Fruit fly (Drosophila melanogaster): ENCODE results near the gene CG6621.

Gene CG6621

dm6 chr3R:10872148-10872783 lies 21.1 kb downstream of the CG6621 start, which contains the start of gene Fdh (continued):
- peak; percentile 23 for TF ChIP-seq CrebB (tag; optimal IDR thresholded peaks at IDR 0.05)
- peak; percentile 96 for TF ChIP-seq Opbp (GFP tag; IDR thresholded peaks at IDR 0.05; ENCODE audit: partially characterized antibody)
- TF ChIP-seq slbo (GFP tag; IDR thresholded peaks at IDR 0.05): no peak
- peak; percentile 36 for TF ChIP-seq CG10654 (GFP tag; optimal IDR thresholded peaks at IDR 0.05)
- peak; percentile 41; the same call in 2 of the 3 replicates for TF ChIP-seq tgo (GFP tag; IDR thresholded peaks at IDR 0.05)
- no peak for TF ChIP-seq CG16813 (GFP tag; IDR thresholded peaks at IDR 0.05; ENCODE audit: partially characterized antibody)
- TF ChIP-seq h (optimal IDR thresholded peaks at IDR 0.05): no peak
- TF ChIP-seq Neu2 (GFP tag; optimal IDR thresholded peaks at IDR 0.05; ENCODE audit: borderline replicate concordance): no peak
- TF ChIP-seq CG17612 (GFP tag; IDR thresholded peaks at IDR 0.05): no peak
- TF ChIP-seq nom (GFP tag; optimal IDR thresholded peaks at IDR 0.05): peak; percentile 51
- TF ChIP-seq vfl (GFP tag; optimal IDR thresholded peaks at IDR 0.05): peak; percentile 19
- TF ChIP-seq ranshi (GFP tag; IDR thresholded peaks at IDR 0.05): no peak
- no peak for TF ChIP-seq z (GFP tag; IDR thresholded peaks at IDR 0.05)
- TF ChIP-seq croc (GFP tag; conservative IDR thresholded peaks at IDR 0.05): no peak; the same call in 2 of the 3 replicates
- TF ChIP-seq Blimp-1 (GFP tag; optimal IDR thresholded peaks at IDR 0.05): peak; percentile 56
- TF ChIP-seq CG2116 (GFP tag; optimal IDR thresholded peaks at IDR 0.05): peak; percentile 61
- no peak for TF ChIP-seq da (GFP tag; optimal IDR thresholded peaks at IDR 0.05)
- TF ChIP-seq otp (GFP tag; IDR thresholded peaks at IDR 0.05): no peak
- peak; percentile 31 for TF ChIP-seq CG5245 (GFP tag; optimal IDR thresholded peaks at IDR 0.05)
- TF ChIP-seq tio (GFP tag; optimal IDR thresholded peaks at IDR 0.05): no peak
- no peak for TF ChIP-seq CG4854 (GFP tag; optimal IDR thresholded peaks at IDR 0.05)
- TF ChIP-seq HmgD (GFP tag; optimal IDR thresholded peaks at IDR 0.05): no peak
- TF ChIP-seq H2.0 (GFP tag; IDR thresholded peaks at IDR 0.05): no peak
- peak; percentile 53 for TF ChIP-seq Dp (GFP tag; optimal IDR thresholded peaks at IDR 0.05)
- TF ChIP-seq Mad (GFP tag; optimal IDR thresholded peaks at IDR 0.05): peak; percentile 12
- no peak for TF ChIP-seq ERR (GFP tag; optimal IDR thresholded peaks at IDR 0.05)
- peak; percentile 41 for TF ChIP-seq Sox102F (GFP tag; optimal IDR thresholded peaks at IDR 0.05)
- TF ChIP-seq repo (GFP tag; optimal IDR thresholded peaks at IDR 0.05): peak; percentile 0
- TF ChIP-seq CG17328 (GFP tag; IDR thresholded peaks at IDR 0.05): peak; percentile 60
- TF ChIP-seq amos (GFP tag; IDR thresholded peaks at IDR 0.05; ENCODE audit: partially characterized antibody): no peak
- peak; percentile 82 for TF ChIP-seq CG10267 (tag; optimal IDR thresholded peaks at IDR 0.05)
- peak; percentile 70 for TF ChIP-seq PHDP (tag; optimal IDR thresholded peaks at IDR 0.05)
- no peak for TF ChIP-seq eve (GFP tag; optimal IDR thresholded peaks at IDR 0.05)
- peak; percentile 39 for TF ChIP-seq CG30020 (tag; optimal IDR thresholded peaks at IDR 0.05)
- peak; percentile 5 for TF ChIP-seq salm (tag; optimal IDR thresholded peaks at IDR 0.05)
- TF ChIP-seq pzg (GFP tag; optimal IDR thresholded peaks at IDR 0.05): peak; percentile 42
- peak; percentile 57 for TF ChIP-seq tap (tag; optimal IDR thresholded peaks at IDR 0.05)
- TF ChIP-seq Side (GFP tag; optimal IDR thresholded peaks at IDR 0.05): no peak
- TF ChIP-seq hkb (optimal IDR thresholded peaks at IDR 0.05): peak; percentile 16
- TF ChIP-seq hkb (GFP tag; IDR thresholded peaks at IDR 0.05): peak; percentile 27; the same call in 1 of the 2 replicates
- no peak for TF ChIP-seq Hr78 (GFP tag; optimal IDR thresholded peaks at IDR 0.05)
- TF ChIP-seq ci (GFP tag; IDR thresholded peaks at IDR 0.05): 0 out of 3 replicates have a peak, but pooled peaks have one; percentile 35
- no peak for TF ChIP-seq CG15011 (GFP tag; optimal IDR thresholded peaks at IDR 0.05)
- TF ChIP-seq jumu (GFP tag; optimal IDR thresholded peaks at IDR 0.05): no peak
- TF ChIP-seq dmrt99B (tag; optimal IDR thresholded peaks at IDR 0.05): peak; percentile 58
- no peak for TF ChIP-seq abd-A (tag; optimal IDR thresholded peaks at IDR 0.05)
- no peak for TF ChIP-seq CG9609 (GFP tag; optimal IDR thresholded peaks at IDR 0.05)
- TF ChIP-seq CG17802 (tag; optimal IDR thresholded peaks at IDR 0.05): no peak
- TF ChIP-seq CG13287 (GFP tag; IDR thresholded peaks at IDR 0.05; ENCODE audit: partially characterized antibody): peak; percentile 13; the same call in 1 of the 2 replicates
- TF ChIP-seq dmrt11E (tag; optimal IDR thresholded peaks at IDR 0.05): peak; percentile 79
